Worm (Caenorhabditis elegans): Measurements from ENCODE around the gene fbxb-22.

DNA sequence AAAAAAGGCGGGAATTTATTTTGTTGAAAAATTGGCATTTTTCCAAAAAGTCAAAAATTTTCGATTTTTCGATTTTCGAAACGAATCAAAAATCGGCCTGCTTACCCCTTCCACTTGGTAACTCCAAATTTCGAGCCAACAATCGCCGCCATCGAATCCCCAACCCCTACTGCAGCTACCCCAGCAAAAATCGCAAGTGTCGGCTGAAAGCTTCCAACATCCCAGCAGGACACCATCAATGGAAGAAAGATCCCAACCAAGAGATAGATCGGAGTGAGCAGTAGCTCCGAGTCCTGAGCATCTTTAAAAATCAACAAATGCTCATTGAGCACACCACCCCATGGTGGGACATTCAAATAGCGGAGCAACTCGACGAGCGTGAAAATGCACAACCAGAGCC, 47.3 kb upstream of the fbxb-22 start:
- TF ChIP-seq ref-1 (GFP tag; conservative IDR thresholded peaks at IDR 0.05) (no peak), cog-1 (tag; optimal IDR thresholded peaks at IDR 0.05) (no peak)

Data from whole organism, midembryonic.